Fruit fly (Drosophila melanogaster): ENCODE data around the gene CG32755.

The CG32755 gene

DNA sequence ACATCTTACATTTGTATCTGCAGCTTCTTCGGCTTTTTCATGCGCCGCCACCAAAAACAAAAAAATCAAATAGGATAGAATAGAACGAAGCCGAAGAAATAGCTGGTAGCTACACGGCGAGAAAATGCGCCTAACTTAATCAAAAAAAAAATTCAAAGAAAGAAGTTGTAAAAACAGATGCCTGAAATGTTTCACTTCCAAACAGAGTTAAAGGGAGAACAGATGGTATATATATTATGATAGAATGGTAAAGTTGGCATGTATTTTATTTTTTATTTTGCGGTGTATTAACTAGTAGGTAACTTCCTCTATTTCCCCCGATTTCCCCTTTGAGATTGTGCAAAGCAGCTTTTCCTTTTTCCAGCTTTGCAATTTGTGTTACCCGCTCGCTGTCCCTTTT lies 25.7 kb upstream of the CG32755 start:
- TF ChIP-seq CG8924 (tag; optimal IDR thresholded peaks at IDR 0.05) (peak; percentile 2), unpg (GFP tag; optimal IDR thresholded peaks at IDR 0.05) (peak; percentile 45), gsb-n (tag; optimal IDR thresholded peaks at IDR 0.05) (peak; percentile 2), gem (tag; optimal IDR thresholded peaks at IDR 0.05) (peak; percentile 68), CG18599 (GFP tag; optimal IDR thresholded peaks at IDR 0.05) (peak; percentile 53), CG7357 (GFP tag; IDR thresholded peaks at IDR 0.05) (0 out of 3 replicates have a peak, but pooled peaks have one; percentile 29), tio (GFP tag; optimal IDR thresholded peaks at IDR 0.05) (peak; percentile 17), z (GFP tag; IDR thresholded peaks at IDR 0.05) (no peak), amos (GFP tag; IDR thresholded peaks at IDR 0.05; ENCODE audit: partially characterized antibody) (no peak), CG7839 (tag; optimal IDR thresholded peaks at IDR 0.05) (peak; percentile 38), jing (GFP tag; optimal IDR thresholded peaks at IDR 0.05) (no peak), ase (GFP tag; IDR thresholded peaks at IDR 0.05) (no peak), grau (tag; optimal IDR thresholded peaks at IDR 0.05) (peak; percentile 44), prd (optimal IDR thresholded peaks at IDR 0.05) (no peak), prd (GFP tag; IDR thresholded peaks at IDR 0.05) (peak; percentile 50; the same call in 1 of the 3 replicates), Camta (GFP tag; optimal IDR thresholded peaks at IDR 0.05) (no peak), D19A (tag; optimal IDR thresholded peaks at IDR 0.05) (no peak), Ada2b (GFP tag; IDR thresholded peaks at IDR 0.05) (peak; percentile 46; the same call in 1 of the 2 replicates), Sox100B (GFP tag; optimal IDR thresholded peaks at IDR 0.05) (peak; percentile 26), hkb (optimal IDR thresholded peaks at IDR 0.05) (no peak), hkb (GFP tag; IDR thresholded peaks at IDR 0.05) (0 out of 2 replicates have a peak, but pooled peaks have one; percentile 27), CG4282 (GFP tag; optimal IDR thresholded peaks at IDR 0.05) (no peak), emc (GFP tag; optimal IDR thresholded peaks at IDR 0.05) (no peak), fd96Cb (tag; optimal IDR thresholded peaks at IDR 0.05) (peak; percentile 23), gcm (GFP tag; optimal IDR thresholded peaks at IDR 0.05) (no peak), CG31365 (tag; optimal IDR thresholded peaks at IDR 0.05) (no peak), Hr3 (GFP tag; optimal IDR thresholded peaks at IDR 0.05) (no peak), CG10147 (GFP tag; optimal IDR thresholded peaks at IDR 0.05) (peak; percentile 11), CG1603 (tag; optimal IDR thresholded peaks at IDR 0.05) (peak; percentile 49), CG13624 (GFP tag; optimal IDR thresholded peaks at IDR 0.05) (peak; percentile 1), CG1792 (GFP tag; optimal IDR thresholded peaks at IDR 0.05) (no peak), CG14667 (GFP tag; IDR thresholded peaks at IDR 0.05) (no peak), CG10267 (tag; optimal IDR thresholded peaks at IDR 0.05) (peak; percentile 6), bab2 (GFP tag; optimal IDR thresholded peaks at IDR 0.05) (peak; percentile 10), lab (GFP tag; optimal IDR thresholded peaks at IDR 0.05) (peak; percentile 29), CG2120 (GFP tag; optimal IDR thresholded peaks at IDR 0.05) (peak; percentile 43), tx (GFP tag; optimal IDR thresholded peaks at IDR 0.05) (no peak), sug (tag; optimal IDR thresholded peaks at IDR 0.05) (no peak), CG18764 (GFP tag; optimal IDR thresholded peaks at IDR 0.05) (no peak), Drgx (GFP tag; IDR thresholded peaks at IDR 0.05) (peak; percentile 53; the same call in 1 of the 2 replicates), pum (GFP tag; optimal IDR thresholded peaks at IDR 0.05) (no peak), ac (GFP tag; optimal IDR thresholded peaks at IDR 0.05) (no peak), Deaf1 (tag; optimal IDR thresholded peaks at IDR 0.05) (peak; percentile 5), onecut (GFP tag; IDR thresholded peaks at IDR 0.05) (0 out of 2 replicates have a peak, but pooled peaks have one; percentile 13), CG10959 (GFP tag; IDR thresholded peaks at IDR 0.05) (0 out of 2 replicates have a peak, but pooled peaks have one; percentile 12), slou (GFP tag; optimal IDR thresholded peaks at IDR 0.05) (no peak), CG10209 (GFP tag; optimal IDR thresholded peaks at IDR 0.05) (peak; percentile 21), CG9437 (GFP tag; optimal IDR thresholded peaks at IDR 0.05) (no peak), CG9727 (GFP tag; optimal IDR thresholded peaks at IDR 0.05) (peak; percentile 18), Oli (tag; optimal IDR thresholded peaks at IDR 0.05) (peak; percentile 34), bsh (GFP tag; optimal IDR thresholded peaks at IDR 0.05) (peak; percentile 60 to 82)

Data from whole organism, embryonic.